Worm (Caenorhabditis elegans) whole organism, midembryonic: ENCODE data around the gene abch-1.

Experiments used
- T22C8.4 ChIP-seq: fragments of 200-800 bp; sonication (Bioruptor generic); IDR thresholded peaks from 2 replicates; pipeline ENCODE4 v1.3.6; 2022; ENCODE audit warnings: missing genetic modification characterization, missing compliant biosample characterization
- flt-1 ChIP-seq: fragments of 200-800 bp; sonication (Bioruptor generic); IDR thresholded peaks from 2 replicates; pipeline ENCODE4 v1.3.6; 2022; ENCODE audit warnings: missing genetic modification characterization, missing compliant biosample characterization
- klf-2 ChIP-seq: fragments of 200-800 bp; sonication (Bioruptor generic); conservative IDR thresholded peaks from 2 replicates; pipeline ENCODE4 v1.3.6; 2022; ENCODE audit warnings: missing genetic modification reagents, missing genetic modification characterization, missing compliant biosample characterization
- med-1 ChIP-seq: sonication (generic microtip); optimal IDR thresholded peaks from 2 replicates; lab custom pipeline; 2017; ENCODE audit warnings: missing genetic modification characterization, mild to moderate bottlenecking, missing compliant biosample characterization, antibody characterized with exemption, missing genetic modification reagents; ENCODE audit not compliant: insufficient read depth
- tab-1 ChIP-seq: fragments of 200-800 bp; sonication (Bioruptor generic); IDR thresholded peaks from 2 replicates; pipeline ENCODE4 v1.3.6; 2022; ENCODE audit warnings: missing genetic modification characterization, missing compliant biosample characterization
- ztf-23 ChIP-seq: fragments of 200-800 bp; sonication (Bioruptor generic); IDR thresholded peaks from 2 replicates; pipeline ENCODE4 v1.3.6; 2022; ENCODE audit warnings: missing genetic modification reagents, missing genetic modification characterization, missing compliant biosample characterization

DNA sequence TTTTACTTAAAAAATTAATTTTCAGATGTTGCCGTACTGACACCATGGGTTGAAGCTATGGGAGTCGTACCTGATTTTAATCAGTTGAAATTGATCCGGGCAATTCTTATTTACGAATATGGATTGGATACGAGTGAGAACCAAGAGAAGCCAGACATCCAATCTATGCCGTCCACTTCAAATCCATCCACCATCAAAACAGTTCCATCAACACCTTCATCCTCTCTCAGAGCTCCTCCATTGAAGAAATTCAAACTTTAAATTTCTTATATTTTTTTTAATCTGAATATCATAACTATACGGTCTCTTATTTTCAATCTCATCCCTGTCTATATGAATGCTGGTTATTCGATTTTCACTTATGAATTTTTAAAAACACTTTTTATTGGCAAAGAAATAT is 27.5 kb upstream of the abch-1 start:
- no peak for TF ChIP-seq med-1
- no peak for TF ChIP-seq T22C8.4
- TF ChIP-seq klf-2 (GFP tag; lab: Robert Waterston, UW) = no peak
- TF ChIP-seq flt-1 (GFP tag; lab: Robert Waterston, UW) = no peak
- no peak for TF ChIP-seq tab-1 (GFP tag; lab: Robert Waterston, UW)
- no peak for TF ChIP-seq ztf-23
